Worm (Caenorhabditis elegans) whole organism, midembryonic: ENCODE data around the gene F38H12.5.

Experiments used
- flt-1 ChIP-seq: fragments of 200-800 bp; sonication (Bioruptor generic); IDR thresholded peaks from 2 replicates; pipeline ENCODE4 v1.3.6; 2022; ENCODE audit warnings: missing genetic modification characterization, missing compliant biosample characterization
- klf-2 ChIP-seq: fragments of 200-800 bp; sonication (Bioruptor generic); conservative IDR thresholded peaks from 2 replicates; pipeline ENCODE4 v1.3.6; 2022; ENCODE audit warnings: missing genetic modification reagents, missing genetic modification characterization, missing compliant biosample characterization
- med-1 ChIP-seq: sonication (generic microtip); optimal IDR thresholded peaks from 2 replicates; lab custom pipeline; 2017; ENCODE audit warnings: missing genetic modification characterization, mild to moderate bottlenecking, missing compliant biosample characterization, antibody characterized with exemption, missing genetic modification reagents; ENCODE audit not compliant: insufficient read depth
- tab-1 ChIP-seq: fragments of 200-800 bp; sonication (Bioruptor generic); IDR thresholded peaks from 2 replicates; pipeline ENCODE4 v1.3.6; 2022; ENCODE audit warnings: missing genetic modification characterization, missing compliant biosample characterization

DNA sequence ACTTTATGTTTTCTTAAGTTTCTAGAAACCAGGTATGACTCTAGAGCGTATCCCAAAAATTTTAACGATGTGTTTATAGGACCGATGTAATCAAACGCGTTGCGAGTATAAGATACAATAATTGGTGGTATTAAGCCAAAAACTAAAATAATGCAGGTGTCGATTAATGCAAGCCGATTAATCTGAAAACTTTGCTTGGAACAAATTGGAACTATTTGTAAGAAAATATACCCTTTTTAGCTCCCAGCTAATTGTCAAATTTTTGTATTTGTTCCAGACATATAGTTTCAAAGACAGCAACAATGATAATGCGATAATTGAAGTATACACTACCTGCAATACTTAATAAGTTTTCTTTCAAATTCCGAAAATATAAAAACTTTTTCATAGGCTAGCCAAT lies 1.6 kb downstream of the F38H12.5 start, which contains the start of gene srh-211:
- TF ChIP-seq med-1 (GFP tag; lab: Kevin White, UChicago) (no peak), tab-1 (no peak), flt-1 (no peak), klf-2 (GFP tag; lab: Robert Waterston, UW) (no peak)
